Worm (Caenorhabditis elegans): Measurements from ENCODE around the gene Y13C8A.1.
A peak's percentile ranks its signal among the peaks of the same experiment; 100 is the strongest.

ce11 chrX:16930333-16930621 is 46.8 kb downstream of the Y13C8A.1 start:
- TF ChIP-seq ama-1 (optimal IDR thresholded peaks at IDR 0.05) (peak; percentile 97), ama-1 (GFP tag; optimal IDR thresholded peaks at IDR 0.05) (no peak), egl-18 (GFP tag; IDR thresholded peaks at IDR 0.05) (no peak)
